2 fruit fly cellular contexts compared by ENCODE assay signal in genomic region chr2L:19134366-19134689, dm6.
TF ChIP-seq lines count a peak whose summit lies in the region.

No protein-coding gene starts in this region.

- no peak for TF ChIP-seq CTCF in whole organism, embryonic (GFP tag; optimal IDR thresholded peaks at IDR 0.05; lab: Kevin White, UChicago)

TF ChIP-seq in whole organism, embryonic, 481 proteins besides CTCF, POLR2A, EP300 and RAD21:
- no peak for TF ChIP-seq CG30020 (tag; optimal IDR thresholded peaks at IDR 0.05; lab: Kevin White, UChicago)
- no peak for TF ChIP-seq CG9437 (GFP tag; optimal IDR thresholded peaks at IDR 0.05; lab: Kevin White, UChicago)
- TF ChIP-seq NC2α (GFP tag; optimal IDR thresholded peaks at IDR 0.05; lab: Kevin White, UChicago): no peak
- no peak for TF ChIP-seq dm (GFP tag; optimal IDR thresholded peaks at IDR 0.05; lab: Kevin White, UChicago)
- TF ChIP-seq CG13424 (tag; optimal IDR thresholded peaks at IDR 0.05; lab: Kevin White, UChicago): no peak
- no peak for TF ChIP-seq Blimp-1 (GFP tag; optimal IDR thresholded peaks at IDR 0.05; lab: Kevin White, UChicago)
- no peak for TF ChIP-seq CG11456 (GFP tag; IDR thresholded peaks at IDR 0.05; lab: Robert Waterston, UW)
- peak; percentile 11 for TF ChIP-seq CG3065 (GFP tag; optimal IDR thresholded peaks at IDR 0.05; lab: Kevin White, UChicago)
- TF ChIP-seq onecut (GFP tag; IDR thresholded peaks at IDR 0.05; lab: Robert Waterston, UW): no peak
- TF ChIP-seq vnd (GFP tag; IDR thresholded peaks at IDR 0.05; lab: Robert Waterston, UW; ENCODE audit: partially characterized antibody): no peak
- no peak for TF ChIP-seq CG2116 (GFP tag; optimal IDR thresholded peaks at IDR 0.05; lab: Kevin White, UChicago)
- no peak for TF ChIP-seq CG17328 (GFP tag; IDR thresholded peaks at IDR 0.05; lab: Robert Waterston, UW)
- TF ChIP-seq lbe (GFP tag; optimal IDR thresholded peaks at IDR 0.05; lab: Kevin White, UChicago): no peak
- TF ChIP-seq Bdp1 (GFP tag; optimal IDR thresholded peaks at IDR 0.05; lab: Kevin White, UChicago): no peak
- TF ChIP-seq pita (GFP tag; optimal IDR thresholded peaks at IDR 0.05; lab: Kevin White, UChicago): no peak
- TF ChIP-seq CG2199 (GFP tag; IDR thresholded peaks at IDR 0.05; lab: Robert Waterston, UW): peak; percentile 58; the same call in 2 of the 3 replicates
- no peak for TF ChIP-seq slou (GFP tag; optimal IDR thresholded peaks at IDR 0.05; lab: Kevin White, UChicago)
- TF ChIP-seq lilli (GFP tag; optimal IDR thresholded peaks at IDR 0.05; lab: Kevin White, UChicago): no peak
- 0 out of 2 replicates have a peak, but pooled peaks have one; percentile 18 for TF ChIP-seq Awh (GFP tag; IDR thresholded peaks at IDR 0.05; lab: Robert Waterston, UW)
- peak; percentile 24 for TF ChIP-seq Sox100B (GFP tag; optimal IDR thresholded peaks at IDR 0.05; lab: Kevin White, UChicago)
- no peak for TF ChIP-seq odd (GFP tag; optimal IDR thresholded peaks at IDR 0.05; lab: Kevin White, UChicago)
- TF ChIP-seq da (GFP tag; optimal IDR thresholded peaks at IDR 0.05; lab: Kevin White, UChicago): no peak
- no peak for TF ChIP-seq CG6254 (GFP tag; optimal IDR thresholded peaks at IDR 0.05; lab: Kevin White, UChicago)
- no peak for TF ChIP-seq CG17361 (GFP tag; IDR thresholded peaks at IDR 0.05; lab: Robert Waterston, UW)
- TF ChIP-seq rib (GFP tag; IDR thresholded peaks at IDR 0.05; lab: Robert Waterston, UW): 0 out of 2 replicates have a peak, but pooled peaks have one; percentile 22
- TF ChIP-seq Med (GFP tag; lab: Kevin White, UChicago): peak; percentile 71
- TF ChIP-seq CG12236 (GFP tag; optimal IDR thresholded peaks at IDR 0.05; lab: Kevin White, UChicago): no peak
- no peak for TF ChIP-seq crc (GFP tag; optimal IDR thresholded peaks at IDR 0.05; lab: Kevin White, UChicago)
- TF ChIP-seq emc (GFP tag; optimal IDR thresholded peaks at IDR 0.05; lab: Kevin White, UChicago): no peak
- no peak for TF ChIP-seq CG14050 (GFP tag; IDR thresholded peaks at IDR 0.05; lab: Robert Waterston, UW)
- no peak for TF ChIP-seq CG12942 (GFP tag; optimal IDR thresholded peaks at IDR 0.05; lab: Kevin White, UChicago)
- TF ChIP-seq TFAM (GFP tag; optimal IDR thresholded peaks at IDR 0.05; lab: Kevin White, UChicago): no peak
- TF ChIP-seq CG7556 (GFP tag; optimal IDR thresholded peaks at IDR 0.05; lab: Kevin White, UChicago): no peak
- TF ChIP-seq CG3995 (GFP tag; optimal IDR thresholded peaks at IDR 0.05; lab: Kevin White, UChicago): no peak
- no peak for TF ChIP-seq jigr1 (GFP tag; IDR thresholded peaks at IDR 0.05; lab: Robert Waterston, UW)
- no peak for TF ChIP-seq NC2β (GFP tag; optimal IDR thresholded peaks at IDR 0.05; lab: Kevin White, UChicago)
- no peak for TF ChIP-seq btn (GFP tag; optimal IDR thresholded peaks at IDR 0.05; lab: Kevin White, UChicago)
- no peak for TF ChIP-seq CG9817 (tag; optimal IDR thresholded peaks at IDR 0.05; lab: Kevin White, UChicago)
- TF ChIP-seq vvl (GFP tag; IDR thresholded peaks at IDR 0.05; lab: Robert Waterston, UW): peak; percentile 56
- TF ChIP-seq CG7372 (GFP tag; IDR thresholded peaks at IDR 0.05; lab: Robert Waterston, UW): no peak
- TF ChIP-seq Fer3 (tag; optimal IDR thresholded peaks at IDR 0.05; lab: Kevin White, UChicago): no peak
- TF ChIP-seq danr (GFP tag; IDR thresholded peaks at IDR 0.05; lab: Robert Waterston, UW): no peak
- no peak for TF ChIP-seq bab2 (GFP tag; optimal IDR thresholded peaks at IDR 0.05; lab: Kevin White, UChicago)
- no peak for TF ChIP-seq Mes4 (GFP tag; optimal IDR thresholded peaks at IDR 0.05; lab: Kevin White, UChicago)
- TF ChIP-seq Eip74EF (GFP tag; optimal IDR thresholded peaks at IDR 0.05; lab: Kevin White, UChicago): peak in 1 of 2 experiments; percentile 80
- TF ChIP-seq chinmo (GFP tag; IDR thresholded peaks at IDR 0.05; lab: Robert Waterston, UW; ENCODE audit: partially characterized antibody): peak; percentile 51; the same call in 2 of the 4 replicates
- no peak for TF ChIP-seq CG13287 (GFP tag; IDR thresholded peaks at IDR 0.05; lab: Robert Waterston, UW; ENCODE audit: partially characterized antibody)

TF ChIP-seq in whole organism, prepupa, 60 proteins besides CTCF, POLR2A, EP300 and RAD21:
- TF ChIP-seq topi (GFP tag; optimal IDR thresholded peaks at IDR 0.05; lab: Kevin White, UChicago): no peak
- TF ChIP-seq Hr38 (GFP tag; optimal IDR thresholded peaks at IDR 0.05; lab: Kevin White, UChicago): no peak
- no peak for TF ChIP-seq fd59A (GFP tag; optimal IDR thresholded peaks at IDR 0.05; lab: Kevin White, UChicago)
- TF ChIP-seq Hr39 (GFP tag; optimal IDR thresholded peaks at IDR 0.05; lab: Kevin White, UChicago): peak; percentile 2
- TF ChIP-seq CG1621 (tag; optimal IDR thresholded peaks at IDR 0.05; lab: Kevin White, UChicago): no peak
- no peak for TF ChIP-seq CG3919 (GFP tag; optimal IDR thresholded peaks at IDR 0.05; lab: Kevin White, UChicago)
- TF ChIP-seq Eip78C (GFP tag; lab: Kevin White, UChicago): peak; percentile 60
- no peak for TF ChIP-seq Smox (GFP tag; optimal IDR thresholded peaks at IDR 0.05; lab: Kevin White, UChicago)
- no peak for TF ChIP-seq salr (GFP tag; optimal IDR thresholded peaks at IDR 0.05; lab: Kevin White, UChicago)
- no peak for TF ChIP-seq CG7368 (GFP tag; optimal IDR thresholded peaks at IDR 0.05; lab: Kevin White, UChicago)
- no peak for TF ChIP-seq Ets21C (GFP tag; optimal IDR thresholded peaks at IDR 0.05; lab: Kevin White, UChicago)
- TF ChIP-seq dac (GFP tag; optimal IDR thresholded peaks at IDR 0.05; lab: Kevin White, UChicago): no peak
- TF ChIP-seq achi (GFP tag; optimal IDR thresholded peaks at IDR 0.05; lab: Kevin White, UChicago): no peak
- TF ChIP-seq fkh (GFP tag; optimal IDR thresholded peaks at IDR 0.05; lab: Kevin White, UChicago): no peak
- TF ChIP-seq Eip75B (GFP tag; optimal IDR thresholded peaks at IDR 0.05; lab: Kevin White, UChicago): no peak
- TF ChIP-seq eg (GFP tag; IDR thresholded peaks at IDR 0.05; lab: Robert Waterston, UW): 0 out of 3 replicates have a peak, but pooled peaks have one; percentile 4
- TF ChIP-seq CG15336 (GFP tag; IDR thresholded peaks at IDR 0.05; lab: Robert Waterston, UW): no peak
- TF ChIP-seq CG8632 (GFP tag; optimal IDR thresholded peaks at IDR 0.05; lab: Kevin White, UChicago): no peak
- TF ChIP-seq CG6276 (GFP tag; optimal IDR thresholded peaks at IDR 0.05; lab: Kevin White, UChicago): no peak
- no peak for TF ChIP-seq net (GFP tag; optimal IDR thresholded peaks at IDR 0.05; lab: Kevin White, UChicago)
- TF ChIP-seq CG10631 (GFP tag; optimal IDR thresholded peaks at IDR 0.05; lab: Kevin White, UChicago): no peak

Comparison
In these comparisons a context has a peak if more than half of its experiments do, and no peak if none do; other contexts are left out.
1. Of the 7 proteins assayed by ChIP-seq in both whole organism, embryonic and whole organism, prepupa: peak only in whole organism, embryonic: none; only in whole organism, prepupa: Hr39; in both: none; in neither: 6.